Worm (Caenorhabditis elegans): ENCODE measurements around the gene ttr-37.

DNA sequence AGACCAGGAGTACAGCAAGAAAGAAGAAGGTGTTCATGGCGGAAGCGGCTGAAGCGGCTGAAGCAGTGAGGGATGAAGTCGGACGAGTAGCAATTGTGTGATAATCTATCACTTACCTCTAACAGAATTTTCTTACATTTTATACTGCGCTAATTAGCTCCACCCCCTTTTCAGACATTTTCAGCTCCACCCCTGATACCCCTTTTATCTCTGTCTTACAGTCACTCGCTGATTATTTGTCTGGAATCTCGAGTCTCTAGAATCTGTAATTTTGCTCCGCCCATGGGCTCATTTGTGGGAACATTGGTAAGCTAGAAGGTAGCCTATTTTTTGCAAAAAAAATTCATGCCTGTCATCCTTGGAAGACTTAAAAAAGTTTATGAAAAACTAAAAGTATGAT lies 7.3 kb upstream of the ttr-37 start, which contains the start of gene ins-39:
- TF ChIP-seq nhr-28 (tag; optimal IDR thresholded peaks at IDR 0.05) (no peak), nhr-237 (tag; optimal IDR thresholded peaks at IDR 0.05) (no peak), pqm-1 (tag; optimal IDR thresholded peaks at IDR 0.05) (no peak), snpc-4 (tag; optimal IDR thresholded peaks at IDR 0.05) (no peak), ztf-4 (tag; optimal IDR thresholded peaks at IDR 0.05) (no peak), unc-62 (GFP tag; optimal IDR thresholded peaks at IDR 0.05) (no peak), zag-1 (tag; optimal IDR thresholded peaks at IDR 0.05) (no peak)
